Worm (Caenorhabditis elegans): ENCODE data around the gene cest-7.

Gene cest-7

DNA sequence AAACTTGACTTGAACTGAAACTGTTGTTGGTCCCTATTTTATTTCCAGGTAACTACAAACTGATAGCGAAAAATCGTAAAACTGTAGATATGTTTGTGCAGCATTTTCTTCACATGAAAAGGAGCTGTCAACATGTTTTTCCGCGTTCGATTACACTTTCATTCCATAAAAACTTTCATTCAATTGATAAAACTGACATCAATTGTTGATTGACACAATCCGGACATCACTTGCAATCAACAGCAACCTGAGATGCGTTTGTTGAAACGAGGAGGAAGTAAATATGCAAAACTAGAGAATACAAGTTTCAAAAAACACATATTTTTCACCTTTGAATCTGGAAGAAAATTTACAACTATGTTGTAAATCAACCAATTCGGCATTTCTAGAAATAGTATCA lies 32.4 kb upstream of the cest-7 start (continued):
- TF ChIP-seq hmg-1.1 (GFP tag; IDR thresholded peaks at IDR 0.05) (no peak), lin-29 (GFP tag; IDR thresholded peaks at IDR 0.05) (no peak), lir-3 (tag; optimal IDR thresholded peaks at IDR 0.05) (no peak), set-16 (GFP tag; IDR thresholded peaks at IDR 0.05) (no peak), lsy-2 (tag; optimal IDR thresholded peaks at IDR 0.05) (no peak), nhr-111 (GFP tag; optimal IDR thresholded peaks at IDR 0.05) (no peak), lin-38 (GFP tag; IDR thresholded peaks at IDR 0.05) (no peak), unc-39 (tag; optimal IDR thresholded peaks at IDR 0.05) (no peak), daf-12 (tag; optimal IDR thresholded peaks at IDR 0.05) (no peak), dmd-8 (GFP tag; IDR thresholded peaks at IDR 0.05) (no peak), mes-2 (tag; optimal IDR thresholded peaks at IDR 0.05; ENCODE audit: poor library complexity, severe bottlenecking) (no peak), ceh-32 (tag; optimal IDR thresholded peaks at IDR 0.05; ENCODE audit: poor library complexity) (no peak), nhr-102 (tag; optimal IDR thresholded peaks at IDR 0.05) (peak; percentile 45), nhr-237 (tag; optimal IDR thresholded peaks at IDR 0.05) (no peak), pqm-1 (tag; optimal IDR thresholded peaks at IDR 0.05) (no peak), dve-1 (tag; optimal IDR thresholded peaks at IDR 0.05; ENCODE audit: insufficient read depth) (peak; percentile 82), ces-1 (GFP tag; optimal IDR thresholded peaks at IDR 0.05) (no peak), rbr-2 (tag; optimal IDR thresholded peaks at IDR 0.05) (no peak), arid-1 (GFP tag; conservative IDR thresholded peaks at IDR 0.05) (no peak), spr-3 (GFP tag; optimal IDR thresholded peaks at IDR 0.05) (no peak), nhr-48 (tag; optimal IDR thresholded peaks at IDR 0.05) (peak; percentile 61), nhr-76 (tag; optimal IDR thresholded peaks at IDR 0.05) (no peak), ctbp-1 (GFP tag; IDR thresholded peaks at IDR 0.05) (no peak), spr-1 (tag; optimal IDR thresholded peaks at IDR 0.05) (no peak), ceh-82 (tag; optimal IDR thresholded peaks at IDR 0.05) (no peak), nhr-28 (tag; optimal IDR thresholded peaks at IDR 0.05) (peak; percentile 60), skn-1 (tag; optimal IDR thresholded peaks at IDR 0.05) (no peak), Y105C5A.15 (GFP tag; IDR thresholded peaks at IDR 0.05) (no peak), lim-7 (GFP tag; IDR thresholded peaks at IDR 0.05) (no peak), duxl-1 (tag; optimal IDR thresholded peaks at IDR 0.05; ENCODE audit: poor library complexity) (no peak), egl-43 (GFP tag; IDR thresholded peaks at IDR 0.05) (no peak), zip-11 (GFP tag; IDR thresholded peaks at IDR 0.05) (no peak), sdz-12 (GFP tag; optimal IDR thresholded peaks at IDR 0.05) (no peak), ZK546.5 (tag; optimal IDR thresholded peaks at IDR 0.05) (no peak), ceh-44 (GFP tag; IDR thresholded peaks at IDR 0.05) (no peak), nhr-6 (tag; optimal IDR thresholded peaks at IDR 0.05) (no peak), lin-1 (GFP tag; IDR thresholded peaks at IDR 0.05) (no peak), madf-5 (GFP tag; IDR thresholded peaks at IDR 0.05) (no peak), nhr-11 (tag; optimal IDR thresholded peaks at IDR 0.05) (no peak), egl-27 (tag; optimal IDR thresholded peaks at IDR 0.05) (no peak), ceh-28 (tag; optimal IDR thresholded peaks at IDR 0.05) (no peak), jun-1 (tag; optimal IDR thresholded peaks at IDR 0.05) (no peak), dpl-1 (GFP tag; optimal IDR thresholded peaks at IDR 0.05) (no peak), zag-1 (tag; optimal IDR thresholded peaks at IDR 0.05) (no peak), hlh-11 (tag; optimal IDR thresholded peaks at IDR 0.05) (peak; percentile 61), F37D6.2 (tag; optimal IDR thresholded peaks at IDR 0.05) (no peak), mxl-2 (GFP tag; conservative IDR thresholded peaks at IDR 0.05) (peak; percentile 62; the same call in 1 of the 2 replicates), attf-4 (tag; optimal IDR thresholded peaks at IDR 0.05) (no peak), dmd-9 (GFP tag; IDR thresholded peaks at IDR 0.05) (no peak), Y75B8A.6 (GFP tag; IDR thresholded peaks at IDR 0.05) (no peak), lin-39 (tag; optimal IDR thresholded peaks at IDR 0.05) (no peak), zfp-3 (GFP tag; conservative IDR thresholded peaks at IDR 0.05) (no peak), aly-2 (tag; optimal IDR thresholded peaks at IDR 0.05) (no peak)
